Comparison of ENCODE assay signal across 1 fruit fly cellular context in the genomic region with DNA sequence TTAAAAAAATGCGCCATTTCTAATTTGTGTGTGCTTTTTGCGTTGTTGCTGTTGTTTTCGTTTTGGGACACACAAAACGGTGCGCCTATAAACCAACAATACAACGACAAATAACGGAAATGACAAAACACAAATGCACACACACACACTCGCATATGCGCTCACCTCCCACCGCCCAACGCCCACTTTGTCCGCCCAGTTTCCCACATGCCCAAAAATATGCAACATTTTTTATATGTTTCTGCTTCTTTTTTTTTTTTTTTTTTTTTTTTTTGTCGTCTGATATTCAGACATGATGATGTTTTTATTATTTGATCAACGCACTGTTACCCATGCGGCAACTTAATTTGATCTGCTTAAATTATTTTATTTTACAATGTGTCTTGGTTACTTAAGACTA.
TF ChIP-seq lines count a peak whose summit lies in the region.

No protein-coding gene starts in this region.

TF ChIP-seq in whole organism, embryonic, 481 proteins besides CTCF, POLR2A, EP300 and RAD21 (continued from another document):
- TF ChIP-seq CG34224 (GFP tag; IDR thresholded peaks at IDR 0.05; lab: Robert Waterston, UW; ENCODE audit: partially characterized antibody) = no peak
- no peak for TF ChIP-seq maf-S (GFP tag; optimal IDR thresholded peaks at IDR 0.05; lab: Kevin White, UChicago)
- TF ChIP-seq da (GFP tag; optimal IDR thresholded peaks at IDR 0.05; lab: Kevin White, UChicago) = no peak
- TF ChIP-seq Hr3 (GFP tag; optimal IDR thresholded peaks at IDR 0.05; lab: Kevin White, UChicago) = no peak
- TF ChIP-seq cwo (GFP tag; optimal IDR thresholded peaks at IDR 0.05; lab: Kevin White, UChicago) = no peak
- TF ChIP-seq CG17359 (tag; optimal IDR thresholded peaks at IDR 0.05; lab: Kevin White, UChicago) = peak; percentile 81
- no peak for TF ChIP-seq CG11398 (GFP tag; optimal IDR thresholded peaks at IDR 0.05; lab: Kevin White, UChicago)
- peak; percentile 78 for TF ChIP-seq CG3065 (GFP tag; optimal IDR thresholded peaks at IDR 0.05; lab: Kevin White, UChicago)
- TF ChIP-seq CG4360 (GFP tag; IDR thresholded peaks at IDR 0.05; lab: Robert Waterston, UW) = no peak
- TF ChIP-seq chn (GFP tag; optimal IDR thresholded peaks at IDR 0.05; lab: Kevin White, UChicago) = peak; percentile 68
- TF ChIP-seq mld (GFP tag; IDR thresholded peaks at IDR 0.05; lab: Robert Waterston, UW; ENCODE audit: partially characterized antibody) = no peak
- TF ChIP-seq CG7963 (GFP tag; IDR thresholded peaks at IDR 0.05; lab: Robert Waterston, UW; ENCODE audit: partially characterized antibody) = no peak
- TF ChIP-seq cg (GFP tag; optimal IDR thresholded peaks at IDR 0.05; lab: Kevin White, UChicago) = peak; percentile 42
TF ChIP-seq in whole organism, embryonic: peak in this region for 6.
